Worm (Caenorhabditis elegans) whole organism, L1 larva: Measurements from ENCODE around the gene col-43.

ENCODE experiments used
- dsc-1 ChIP-seq: sonication (generic microtip); optimal IDR thresholded peaks from 2 replicates; lab custom pipeline; 2016; ENCODE audit warnings: mild to moderate bottlenecking, missing genetic modification characterization, missing compliant biosample characterization
- lin-13 ChIP-seq: fragments of 150-350 bp; optimal IDR thresholded peaks from 2 replicates; lab custom pipeline; 2014; ENCODE audit warnings: missing biosample characterization, missing genetic modification reagents, missing genetic modification characterization
- lin-14 ChIP-seq: fragments of 200-800 bp; sonication (Bioruptor generic); optimal IDR thresholded peaks from 2 replicates; lab custom pipeline; 2018; ENCODE audit warnings: mild to moderate bottlenecking, missing genetic modification characterization, moderate library complexity, missing compliant biosample characterization
- pqm-1 ChIP-seq: sonication (generic microtip); optimal IDR thresholded peaks from 3 replicates; lab custom pipeline; 2017; ENCODE audit warnings: missing biosample characterization, missing genetic modification characterization

- TF ChIP-seq lin-14 (GFP tag; lab: Kevin White, UChicago): no peak
- TF ChIP-seq lin-13: no peak
- TF ChIP-seq pqm-1 (tag; lab: Kevin White, UChicago): no peak
- peak; percentile 56 for TF ChIP-seq dsc-1 (tag; lab: Kevin White, UChicago)
Observed at ce11 chrV:8073162-8073561, 22.5 kb upstream of the col-43 start.
